Fruit fly (Drosophila melanogaster): ENCODE measurements around the gene Krn.
A peak's percentile ranks its signal among the peaks of the same experiment; 100 is the strongest.

The Krn gene

DNA sequence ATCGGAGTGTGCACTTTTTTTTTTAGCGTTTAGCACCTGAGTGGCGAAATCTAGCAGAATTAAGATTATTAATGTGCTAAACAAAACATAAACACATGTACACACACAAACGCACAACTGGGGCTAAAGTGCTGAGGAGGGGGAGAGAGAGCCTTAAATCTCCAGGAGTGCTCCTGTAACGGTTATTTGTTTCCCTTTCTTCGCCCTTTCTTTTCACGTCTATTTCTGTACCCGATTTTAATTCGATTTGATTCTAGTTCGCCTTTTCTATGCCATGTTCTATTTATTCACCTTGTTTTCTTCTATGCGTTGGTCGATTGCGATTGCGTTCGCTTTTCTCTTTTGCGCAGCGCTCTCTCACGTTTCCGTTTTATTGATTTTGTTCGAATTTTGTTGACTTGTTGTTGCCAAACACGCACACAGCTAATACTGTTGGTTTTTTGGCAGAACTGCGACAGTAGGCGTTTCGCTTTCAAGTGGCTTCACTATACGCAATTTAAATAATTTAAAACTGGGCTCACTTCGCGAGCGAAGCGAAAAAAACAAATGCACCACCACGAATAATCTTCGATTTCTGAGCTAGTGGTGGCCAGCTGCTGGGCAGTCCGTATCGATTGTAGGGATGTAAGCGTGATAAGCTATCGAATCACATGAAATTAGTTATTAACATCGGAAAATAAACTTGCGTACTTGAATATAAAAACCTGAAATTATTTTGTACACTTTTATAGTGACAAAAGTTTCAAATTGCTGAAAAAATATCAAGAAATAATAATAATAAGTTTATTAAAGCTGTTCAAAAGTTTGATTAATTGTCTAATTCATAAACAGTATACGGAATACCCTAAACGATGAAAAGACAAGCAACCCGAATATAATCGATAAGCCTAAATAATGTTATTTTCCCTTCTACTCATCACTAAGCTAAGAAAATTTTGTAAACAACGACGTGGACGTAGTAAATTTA is at the start of gene Krn, which contains the start of the genes Ndfip and CG7484 (continued):
- TF ChIP-seq Sox15 (GFP tag; optimal IDR thresholded peaks at IDR 0.05): peak; percentile 79
- TF ChIP-seq achi (GFP tag; optimal IDR thresholded peaks at IDR 0.05): peak; percentile 80
- peak; percentile 82 for TF ChIP-seq net (GFP tag; optimal IDR thresholded peaks at IDR 0.05)
- peak; percentile 89 for TF ChIP-seq CG31627 (GFP tag; optimal IDR thresholded peaks at IDR 0.05)
- TF ChIP-seq lz (GFP tag; optimal IDR thresholded peaks at IDR 0.05): peak; percentile 87
- peak; percentile 86 for TF ChIP-seq Met (GFP tag; optimal IDR thresholded peaks at IDR 0.05)
- peak; percentile 76 for TF ChIP-seq CG6163 (GFP tag; IDR thresholded peaks at IDR 0.05)
- TF ChIP-seq CG8119 (GFP tag; IDR thresholded peaks at IDR 0.05): peak; percentile 67; the same call in 2 of the 3 replicates
- TF ChIP-seq svp (GFP tag): peak; percentile 93
- TF ChIP-seq Ets96B (tag; optimal IDR thresholded peaks at IDR 0.05): peak; percentile 86
- peak; percentile 59; the same call in 1 of the 2 replicates for TF ChIP-seq CG11294 (GFP tag; IDR thresholded peaks at IDR 0.05)

DNA sequence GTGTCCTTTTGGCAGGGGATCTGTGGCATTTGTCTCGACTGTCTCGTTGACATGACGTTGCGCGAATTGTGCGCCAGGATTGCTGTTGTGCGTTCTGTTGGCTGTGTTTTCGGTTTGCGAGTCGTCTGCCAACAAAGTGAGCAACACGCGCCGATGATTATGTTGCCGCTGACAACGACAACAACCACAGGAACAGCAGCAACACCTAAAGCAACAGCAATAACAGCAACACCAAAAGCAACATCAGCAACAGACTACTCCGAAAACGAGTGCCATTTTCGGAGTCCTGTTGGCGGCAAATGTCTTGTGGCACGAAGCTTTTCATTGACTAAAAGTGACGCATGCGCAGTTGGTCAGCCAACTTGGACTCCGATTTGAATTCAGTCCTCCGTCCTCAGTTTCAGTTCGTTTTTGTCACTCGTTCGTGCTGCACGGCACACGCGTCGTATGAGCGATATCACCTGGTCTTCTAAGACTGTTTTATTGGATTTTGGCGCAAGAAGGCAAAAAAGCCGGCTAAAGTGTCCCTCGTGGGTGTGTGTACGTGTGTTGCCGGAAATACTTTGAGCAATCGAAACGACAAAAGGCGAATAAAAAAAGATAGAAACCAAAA is 35.6 kb upstream of the Krn start, which contains the start of gene Ccn:
TSS of gene Ccn (plus strand) at position 437 of the 613 bp plus-strand sequence.
- TF ChIP-seq Hr39 (GFP tag; optimal IDR thresholded peaks at IDR 0.05) (no peak), cyc (GFP tag; optimal IDR thresholded peaks at IDR 0.05) (no peak), CG11902 (GFP tag; optimal IDR thresholded peaks at IDR 0.05) (no peak), Smox (GFP tag; optimal IDR thresholded peaks at IDR 0.05) (no peak), CG34406 (GFP tag; optimal IDR thresholded peaks at IDR 0.05) (no peak), CG3032 (tag; optimal IDR thresholded peaks at IDR 0.05) (no peak), Gug (GFP tag; IDR thresholded peaks at IDR 0.05) (no peak), dac (GFP tag; optimal IDR thresholded peaks at IDR 0.05) (no peak), Blimp-1 (GFP tag; optimal IDR thresholded peaks at IDR 0.05) (no peak), vri (GFP tag; optimal IDR thresholded peaks at IDR 0.05) (no peak), CG6854 (GFP tag; optimal IDR thresholded peaks at IDR 0.05) (no peak), lz (GFP tag; optimal IDR thresholded peaks at IDR 0.05) (no peak), CG10669 (GFP tag; optimal IDR thresholded peaks at IDR 0.05) (no peak), Sox14 (GFP tag; optimal IDR thresholded peaks at IDR 0.05) (no peak), Hr4 (GFP tag; optimal IDR thresholded peaks at IDR 0.05) (no peak), CG16779 (tag; optimal IDR thresholded peaks at IDR 0.05) (no peak), CG11762 (GFP tag; optimal IDR thresholded peaks at IDR 0.05; ENCODE audit: insufficient read depth) (no peak), ss (GFP tag; optimal IDR thresholded peaks at IDR 0.05) (no peak), Eip75B (GFP tag; optimal IDR thresholded peaks at IDR 0.05) (no peak)

DNA sequence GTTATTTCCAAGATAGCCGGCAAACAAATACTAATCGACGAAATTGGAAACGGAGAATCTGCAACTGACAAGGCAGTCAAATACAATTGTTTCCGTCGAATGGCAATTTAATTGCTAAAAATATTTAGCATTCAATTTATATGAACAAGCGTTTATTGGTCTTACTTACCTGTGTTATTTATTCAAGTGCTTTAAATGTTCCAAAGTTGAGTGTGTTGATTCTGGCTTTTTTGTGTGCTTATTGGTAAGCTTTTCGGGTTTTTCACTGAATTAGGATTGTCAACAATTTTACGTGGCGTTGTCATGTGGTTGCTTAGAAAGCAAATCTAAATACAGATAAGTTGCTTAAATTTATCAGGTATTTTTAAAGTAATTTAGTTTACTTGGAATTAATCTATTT is 17.7 kb upstream of the Krn start:
- TF ChIP-seq esn (GFP tag; optimal IDR thresholded peaks at IDR 0.05) (no peak), fkh (GFP tag; optimal IDR thresholded peaks at IDR 0.05) (peak; percentile 51), Sox14 (GFP tag; optimal IDR thresholded peaks at IDR 0.05) (no peak)

DNA sequence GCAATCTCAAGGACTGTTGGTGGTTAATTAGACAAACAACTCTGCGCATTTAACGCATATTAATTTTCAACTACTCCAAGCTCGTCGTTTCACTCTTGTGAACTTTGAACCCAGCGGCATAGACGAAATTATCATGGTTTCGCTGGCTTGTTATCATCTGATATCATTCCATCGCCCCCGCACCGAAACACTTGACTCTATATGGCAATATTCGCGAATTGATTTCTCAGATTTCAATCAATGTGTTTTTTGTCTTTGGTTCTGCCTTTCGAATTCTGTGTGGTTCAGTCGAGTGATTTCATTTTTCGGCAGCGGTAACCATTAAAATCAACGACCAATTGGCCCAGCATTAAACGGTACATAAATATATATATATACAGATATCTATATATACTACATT is 17.2 kb upstream of the Krn start, which contains the start of gene CG34251:
TSS of gene CG34251 (plus strand) at position 301 of the 400 bp plus-strand sequence.
- TF ChIP-seq CG6163 (GFP tag; IDR thresholded peaks at IDR 0.05) (no peak), achi (GFP tag; optimal IDR thresholded peaks at IDR 0.05) (no peak), Eip75B (GFP tag; optimal IDR thresholded peaks at IDR 0.05) (no peak), Ets96B (tag; optimal IDR thresholded peaks at IDR 0.05) (no peak), CG6792 (GFP tag; optimal IDR thresholded peaks at IDR 0.05) (no peak), CG10669 (GFP tag; optimal IDR thresholded peaks at IDR 0.05) (no peak), CG4318 (GFP tag; optimal IDR thresholded peaks at IDR 0.05) (no peak), Lpt (GFP tag; optimal IDR thresholded peaks at IDR 0.05) (no peak), CG6276 (GFP tag; optimal IDR thresholded peaks at IDR 0.05) (no peak), CG31627 (GFP tag; optimal IDR thresholded peaks at IDR 0.05) (no peak), acj6 (GFP tag; optimal IDR thresholded peaks at IDR 0.05) (no peak), Ets21C (GFP tag; optimal IDR thresholded peaks at IDR 0.05) (no peak), Blimp-1 (GFP tag; optimal IDR thresholded peaks at IDR 0.05) (no peak), Sox14 (GFP tag; optimal IDR thresholded peaks at IDR 0.05) (no peak)
